Worm (Caenorhabditis elegans): ENCODE data around the gene srt-53.

DNA sequence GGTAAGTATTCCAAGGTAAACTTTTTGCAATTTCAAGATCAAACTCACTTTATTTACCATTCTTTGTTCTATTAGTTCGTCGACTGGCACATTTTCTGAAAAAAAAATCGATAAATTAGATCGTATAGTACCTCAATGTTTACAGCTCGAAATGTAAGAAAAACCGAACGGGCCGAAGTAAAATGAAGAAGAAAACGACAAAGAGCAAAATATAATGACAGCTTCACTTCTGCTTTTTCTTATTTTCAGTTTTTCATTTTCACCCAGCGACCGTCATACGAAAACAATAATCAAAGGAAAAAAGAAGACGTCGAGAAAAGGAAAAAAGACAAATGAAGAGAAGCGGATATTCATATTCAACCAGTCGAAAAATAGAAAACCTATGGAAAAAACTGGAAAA, 28.9 kb upstream of the srt-53 start, which contains the start of gene che-7:
- TF ChIP-seq med-1 (GFP tag; optimal IDR thresholded peaks at IDR 0.05; ENCODE audit: insufficient read depth) (no peak), tab-1 (GFP tag; IDR thresholded peaks at IDR 0.05) (no peak), flt-1 (GFP tag; IDR thresholded peaks at IDR 0.05) (no peak), klf-2 (GFP tag; conservative IDR thresholded peaks at IDR 0.05) (no peak), cog-1 (tag; optimal IDR thresholded peaks at IDR 0.05) (no peak), ztf-23 (GFP tag; IDR thresholded peaks at IDR 0.05) (no peak), ztf-29 (GFP tag; IDR thresholded peaks at IDR 0.05) (no peak)
